Fruit fly (Drosophila melanogaster): Measurements from ENCODE around the gene U4-U6-60K.

U4-U6-60K gene

dm6 chr3L:17493256-17493655 is 20.5 kb downstream of the U4-U6-60K start:
- TF ChIP-seq sr (GFP tag; IDR thresholded peaks at IDR 0.05) = peak; percentile 67; the same call in 1 of the 3 replicates
- peak; percentile 20 for TF ChIP-seq Ets65A (GFP tag)
- no peak for TF ChIP-seq Sry-δ (GFP tag; optimal IDR thresholded peaks at IDR 0.05)
- no peak for TF ChIP-seq Hmx (GFP tag; optimal IDR thresholded peaks at IDR 0.05)
- TF ChIP-seq CG7372 (GFP tag; IDR thresholded peaks at IDR 0.05) = peak; percentile 69
- 0 out of 3 replicates have a peak, but pooled peaks have one; percentile 16 for TF ChIP-seq CG14860 (GFP tag; IDR thresholded peaks at IDR 0.05; ENCODE audit: partially characterized antibody)
- peak; percentile 28 for TF ChIP-seq Blimp-1 (GFP tag; optimal IDR thresholded peaks at IDR 0.05)

dm6 chr3L:17491646-17492045 is 22.1 kb downstream of the U4-U6-60K start:
- TF ChIP-seq slbo (GFP tag; IDR thresholded peaks at IDR 0.05) (peak; percentile 25; the same call in 1 of the 2 replicates), nom (GFP tag; optimal IDR thresholded peaks at IDR 0.05) (peak; percentile 12), mirr (GFP tag; optimal IDR thresholded peaks at IDR 0.05) (no peak), CG10147 (GFP tag; optimal IDR thresholded peaks at IDR 0.05) (no peak), CG4617 (GFP tag; optimal IDR thresholded peaks at IDR 0.05; ENCODE audit: borderline replicate concordance) (no peak), BtbVII (GFP tag; optimal IDR thresholded peaks at IDR 0.05) (no peak), CG10209 (GFP tag; optimal IDR thresholded peaks at IDR 0.05) (no peak), gsb (GFP tag; IDR thresholded peaks at IDR 0.05) (0 out of 2 replicates have a peak, but pooled peaks have one; percentile 25), org-1 (GFP tag; optimal IDR thresholded peaks at IDR 0.05) (no peak), NK7.1 (GFP tag; optimal IDR thresholded peaks at IDR 0.05) (no peak), CG18619 (GFP tag; optimal IDR thresholded peaks at IDR 0.05) (no peak), CG10431 (GFP tag; optimal IDR thresholded peaks at IDR 0.05) (no peak), Adf1 (GFP tag; IDR thresholded peaks at IDR 0.05) (no peak), Xbp1 (GFP tag; optimal IDR thresholded peaks at IDR 0.05) (no peak), CG4282 (GFP tag; optimal IDR thresholded peaks at IDR 0.05) (no peak), Hr51 (GFP tag; optimal IDR thresholded peaks at IDR 0.05) (no peak), sc (optimal IDR thresholded peaks at IDR 0.05) (no peak), sc (GFP tag; optimal IDR thresholded peaks at IDR 0.05) (no peak), da (GFP tag; optimal IDR thresholded peaks at IDR 0.05) (no peak), D19A (tag; optimal IDR thresholded peaks at IDR 0.05) (no peak), CG18476 (GFP tag; optimal IDR thresholded peaks at IDR 0.05) (no peak), CG16863 (GFP tag; optimal IDR thresholded peaks at IDR 0.05) (no peak), twi (tag; optimal IDR thresholded peaks at IDR 0.05) (no peak)

DNA sequence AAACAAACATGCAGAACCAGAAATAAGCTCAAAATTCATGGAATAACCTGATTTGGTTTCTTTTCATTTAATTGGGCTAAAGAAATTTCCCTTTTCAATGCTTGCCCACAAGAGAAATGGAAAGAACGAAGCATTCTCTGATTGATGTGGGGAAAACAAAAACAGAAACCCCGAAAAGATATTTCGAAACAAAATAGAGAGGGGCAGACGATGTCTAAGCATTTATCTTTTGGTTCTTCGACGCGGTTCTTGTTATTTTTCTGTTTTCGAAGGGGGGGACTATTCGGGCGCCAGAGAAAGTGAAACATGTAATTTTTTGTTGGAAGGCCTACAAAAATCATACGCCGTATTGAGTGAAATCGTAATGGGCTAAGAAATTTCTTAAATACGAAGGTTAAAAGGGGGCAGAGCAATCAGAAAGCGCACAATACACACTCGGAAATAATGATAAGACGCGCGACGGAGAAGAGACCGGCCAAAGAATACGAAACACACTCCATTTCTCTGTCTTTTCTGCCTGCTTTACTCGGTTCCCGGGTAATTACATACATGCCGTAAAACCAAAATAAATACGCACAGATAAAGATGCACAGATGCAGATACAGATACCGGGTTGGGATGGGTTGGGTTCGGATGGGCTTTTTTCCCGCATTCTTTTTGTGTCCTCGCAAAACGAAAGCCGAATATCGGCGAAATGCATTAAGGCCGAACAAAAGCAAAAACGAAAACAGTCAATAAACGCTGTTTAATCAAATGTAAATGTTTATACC is 24.9 kb downstream of the U4-U6-60K start:
- TF ChIP-seq gro (GFP tag; optimal IDR thresholded peaks at IDR 0.05) = no peak
- no peak for TF ChIP-seq kah (GFP tag; optimal IDR thresholded peaks at IDR 0.05)
- no peak for TF ChIP-seq lbe (GFP tag; optimal IDR thresholded peaks at IDR 0.05)
- no peak for TF ChIP-seq lov (optimal IDR thresholded peaks at IDR 0.05)
- no peak for TF ChIP-seq lov (GFP tag; IDR thresholded peaks at IDR 0.05)
- TF ChIP-seq fd64A (GFP tag; optimal IDR thresholded peaks at IDR 0.05) = peak; percentile 4
- TF ChIP-seq CG15479 (GFP tag; optimal IDR thresholded peaks at IDR 0.05) = peak; percentile 28
- TF ChIP-seq Med (GFP tag) = no peak
- peak in 1 of 3 experiments; percentile 5 for TF ChIP-seq Stat92E (GFP tag; optimal IDR thresholded peaks at IDR 0.05)
- no peak for TF ChIP-seq CG7963 (GFP tag; IDR thresholded peaks at IDR 0.05; ENCODE audit: partially characterized antibody)
- TF ChIP-seq CG2116 (GFP tag; optimal IDR thresholded peaks at IDR 0.05) = no peak
- TF ChIP-seq Sox102F (GFP tag; optimal IDR thresholded peaks at IDR 0.05) = no peak
- TF ChIP-seq CHES-1-like (GFP tag; optimal IDR thresholded peaks at IDR 0.05) = no peak
- TF ChIP-seq gcm2 (GFP tag; optimal IDR thresholded peaks at IDR 0.05) = no peak
- TF ChIP-seq exex (tag; optimal IDR thresholded peaks at IDR 0.05) = no peak
- TF ChIP-seq Dip3 (GFP tag; optimal IDR thresholded peaks at IDR 0.05) = no peak
- TF ChIP-seq Deaf1 (tag; optimal IDR thresholded peaks at IDR 0.05) = no peak
- TF ChIP-seq D19A (tag; optimal IDR thresholded peaks at IDR 0.05) = no peak
- peak; percentile 71 for TF ChIP-seq sens (GFP tag)
- no peak for TF ChIP-seq CG13296 (GFP tag; optimal IDR thresholded peaks at IDR 0.05)
